Fruit fly (Drosophila melanogaster) whole organism, embryonic: ENCODE measurements around the gene Hsp22.

Experiments
- B-H1 ChIP-seq: fragments of 200-800 bp; sonication (Bioruptor generic); IDR thresholded peaks from 3 replicates; pipeline ENCODE4 v1.3.6; 2022; ENCODE audit warnings: missing biosample characterization, missing genetic modification characterization
- Bgb ChIP-seq: fragments of 200-800 bp; sonication (Bioruptor generic); IDR thresholded peaks from 2 replicates; pipeline ENCODE4 v1.3.6; 2022; ENCODE audit warnings: missing biosample characterization, missing genetic modification characterization; ENCODE audit not compliant: partially characterized antibody
- CG10543 ChIP-seq: fragments of 200-800 bp; sonication (Bioruptor generic); optimal IDR thresholded peaks from 3 replicates; lab custom pipeline; 2017; ENCODE audit warnings: missing biosample characterization, mild to moderate bottlenecking, missing genetic modification characterization, moderate library complexity
- CG13296 ChIP-seq: fragments of 200-800 bp; sonication (Bioruptor generic); optimal IDR thresholded peaks from 3 replicates; lab custom pipeline; 2018; ENCODE audit warnings: missing biosample characterization, mild to moderate bottlenecking, missing genetic modification characterization
- CG13775 ChIP-seq: fragments of 200-800 bp; sonication (Bioruptor generic); optimal IDR thresholded peaks from 3 replicates; lab custom pipeline; 2017; ENCODE audit warnings: missing biosample characterization, mild to moderate bottlenecking, missing genetic modification characterization
- CG15269 ChIP-seq: fragments of 200-800 bp; sonication (Bioruptor generic); optimal IDR thresholded peaks from 2 replicates; lab custom pipeline; 2018; ENCODE audit warnings: missing biosample characterization, mild to moderate bottlenecking, missing genetic modification characterization, moderate library complexity
- CG15479 ChIP-seq: fragments of 200-800 bp; sonication (Bioruptor generic); optimal IDR thresholded peaks from 3 replicates; lab custom pipeline; 2019; ENCODE audit warnings: missing biosample characterization, mild to moderate bottlenecking, missing genetic modification characterization, moderate library complexity
- CG1647 ChIP-seq: fragments of 200-800 bp; sonication (Bioruptor generic); optimal IDR thresholded peaks from 3 replicates; lab custom pipeline; 2016; ENCODE audit warnings: missing biosample characterization, missing genetic modification characterization
- CG16779 ChIP-seq: fragments of 200-800 bp; sonication (Bioruptor generic); IDR thresholded peaks from 2 replicates; pipeline ENCODE4 v1.3.6; 2022; ENCODE audit warnings: missing biosample characterization, missing genetic modification characterization
- CG16863 ChIP-seq: fragments of 200-800 bp; sonication (Bioruptor generic); optimal IDR thresholded peaks from 3 replicates; lab custom pipeline; 2016; ENCODE audit warnings: missing biosample characterization, missing genetic modification characterization
- CG17186 ChIP-seq: fragments of 200-800 bp; sonication (Bioruptor generic); optimal IDR thresholded peaks from 3 replicates; lab custom pipeline; 2017; ENCODE audit warnings: missing biosample characterization, missing genetic modification reagents, missing genetic modification characterization
- CG18619 ChIP-seq: fragments of 200-800 bp; sonication (Bioruptor generic); optimal IDR thresholded peaks from 3 replicates; lab custom pipeline; 2017; ENCODE audit warnings: missing biosample characterization, mild to moderate bottlenecking, missing genetic modification characterization
- CG2199 ChIP-seq: fragments of 200-800 bp; sonication (Bioruptor generic); IDR thresholded peaks from 3 replicates; pipeline ENCODE4 v1.3.6; 2022; ENCODE audit warnings: missing biosample characterization, missing genetic modification characterization
- CG30403 ChIP-seq: fragments of 200-800 bp; sonication (Bioruptor generic); optimal IDR thresholded peaks from 3 replicates; lab custom pipeline; 2016; ENCODE audit warnings: missing biosample characterization, missing genetic modification characterization
- CG31224 ChIP-seq: fragments of 200-800 bp; sonication (Bioruptor generic); IDR thresholded peaks from 2 replicates; pipeline ENCODE4 v1.3.6; 2022; ENCODE audit warnings: missing biosample characterization, missing genetic modification characterization
- CG31388 ChIP-seq: fragments of 200-800 bp; sonication (Bioruptor generic); optimal IDR thresholded peaks from 2 replicates; lab custom pipeline; 2016; ENCODE audit warnings: missing biosample characterization, missing genetic modification characterization
- CG3163 ChIP-seq: fragments of 200-800 bp; sonication (Bioruptor generic); optimal IDR thresholded peaks from 3 replicates; lab custom pipeline; 2016; ENCODE audit warnings: missing biosample characterization, missing genetic modification characterization
- CG6175 ChIP-seq: fragments of 200-800 bp; sonication (Bioruptor generic); IDR thresholded peaks from 3 replicates; pipeline ENCODE4 v1.3.6; 2022; ENCODE audit warnings: missing biosample characterization, missing genetic modification characterization
- CG6791 ChIP-seq: fragments of 200-800 bp; sonication (Bioruptor generic); IDR thresholded peaks from 3 replicates; pipeline ENCODE4 v1.3.6; 2022; ENCODE audit warnings: missing biosample characterization, missing genetic modification characterization; ENCODE audit not compliant: partially characterized antibody
- CG7745 ChIP-seq: fragments of 200-800 bp; sonication (Bioruptor generic); optimal IDR thresholded peaks from 2 replicates; lab custom pipeline; 2018; ENCODE audit warnings: missing biosample characterization, mild to moderate bottlenecking, missing genetic modification characterization, moderate library complexity
- CG7839 ChIP-seq: fragments of 200-800 bp; sonication (Bioruptor generic); optimal IDR thresholded peaks from 3 replicates; lab custom pipeline; 2018; ENCODE audit warnings: missing biosample characterization, mild to moderate bottlenecking, missing genetic modification characterization, moderate library complexity
- CG8765 ChIP-seq: fragments of 200-800 bp; sonication (Bioruptor generic); IDR thresholded peaks from 2 replicates; pipeline ENCODE4 v1.3.6; 2022; ENCODE audit warnings: missing biosample characterization, missing genetic modification characterization
- CoRest ChIP-seq: fragments of 200-800 bp; sonication (Bioruptor generic); optimal IDR thresholded peaks from 3 replicates; lab custom pipeline; 2018; ENCODE audit warnings: missing biosample characterization, mild to moderate bottlenecking, missing genetic modification characterization, moderate library complexity
- Dp ChIP-seq: fragments of 200-800 bp; sonication (Bioruptor generic); optimal IDR thresholded peaks from 2 replicates; lab custom pipeline; 2018; ENCODE audit warnings: missing biosample characterization, mild to moderate bottlenecking, missing genetic modification characterization, moderate library complexity
- Dref ChIP-seq: fragments of 200-800 bp; sonication (Bioruptor generic); IDR thresholded peaks from 2 replicates; pipeline ENCODE4 v1.3.6; 2022; ENCODE audit warnings: missing biosample characterization, missing genetic modification characterization
- Lpt ChIP-seq: fragments of >200 bp; optimal IDR thresholded peaks from 2 replicates; lab custom pipeline; 2018; ENCODE audit warnings: missing biosample characterization, missing genetic modification characterization
- MTF-1 ChIP-seq: fragments of 200-800 bp; sonication (Bioruptor generic); optimal IDR thresholded peaks from 2 replicates; lab custom pipeline; 2018; ENCODE audit warnings: missing biosample characterization, mild to moderate bottlenecking, missing genetic modification characterization, borderline replicate concordance
- Nf-YA ChIP-seq: fragments of 200-800 bp; sonication (Bioruptor generic); IDR thresholded peaks from 2 replicates; pipeline ENCODE4 v1.3.6; 2022; ENCODE audit warnings: missing biosample characterization, missing genetic modification characterization
- TFAM ChIP-seq: fragments of 200-800 bp; sonication (Bioruptor generic); optimal IDR thresholded peaks from 2 replicates; lab custom pipeline; 2017; ENCODE audit warnings: missing biosample characterization, missing genetic modification characterization, inconsistent platforms
- Tbp ChIP-seq: fragments of >200 bp; optimal IDR thresholded peaks from 2 replicates; lab custom pipeline; 2018; ENCODE audit warnings: missing biosample characterization, missing genetic modification characterization
- al ChIP-seq: fragments of 200-800 bp; sonication (Bioruptor generic); IDR thresholded peaks from 2 replicates; pipeline ENCODE4 v1.3.6; 2022; ENCODE audit warnings: missing biosample characterization, missing genetic modification characterization
- dan ChIP-seq: fragments of 200-800 bp; sonication (Bioruptor generic); IDR thresholded peaks from 2 replicates; pipeline ENCODE4 v1.3.6; 2022; ENCODE audit warnings: missing biosample characterization, missing genetic modification characterization
- gro ChIP-seq: fragments of 200-800 bp; sonication (Bioruptor generic); optimal IDR thresholded peaks from 2 replicates; lab custom pipeline; 2016; ENCODE audit warnings: missing biosample characterization, missing genetic modification characterization
- ham ChIP-seq: fragments of 200-800 bp; sonication (Bioruptor generic); IDR thresholded peaks from 2 replicates; pipeline ENCODE4 v1.3.6; 2022; ENCODE audit warnings: missing biosample characterization, missing genetic modification characterization
- hkb ChIP-seq, 2 experiments: fragments of 200-800 bp in 1 of 2; fragments of >200 bp in 1 of 2; sonication (Bioruptor generic) in 1 of 2; IDR thresholded peaks in 1 of 2; optimal IDR thresholded peaks in 1 of 2; 2 replicates each; pipeline versions ENCODE4 v1.3.6 to Lab custom; 2017 to 2022; ENCODE audit warnings: missing biosample characterization in 1 of 2, missing genetic modification characterization in 1 of 2
- hth ChIP-seq: fragments of >200 bp; optimal IDR thresholded peaks from 2 replicates; lab custom pipeline; 2017; ENCODE audit warnings: inconsistent platforms
- jigr1 ChIP-seq: fragments of 200-800 bp; sonication (Bioruptor generic); IDR thresholded peaks from 3 replicates; pipeline ENCODE4 v1.3.6; 2022; ENCODE audit warnings: missing biosample characterization, missing genetic modification characterization
- jumu ChIP-seq: fragments of 200-800 bp; sonication (Bioruptor generic); optimal IDR thresholded peaks from 3 replicates; lab custom pipeline; 2016; ENCODE audit warnings: missing biosample characterization, missing genetic modification characterization
- ken ChIP-seq: fragments of 200-800 bp; sonication (Bioruptor generic); IDR thresholded peaks from 3 replicates; pipeline ENCODE4 v1.3.6; 2022; ENCODE audit warnings: missing biosample characterization, missing genetic modification characterization
- lab ChIP-seq: fragments of 200-800 bp; sonication (Bioruptor generic); optimal IDR thresholded peaks from 3 replicates; lab custom pipeline; 2017; ENCODE audit warnings: missing biosample characterization, missing genetic modification characterization, mild to moderate bottlenecking, moderate library complexity, missing genetic modification reagents
- maf-S ChIP-seq: fragments of 200-800 bp; sonication (Bioruptor generic); optimal IDR thresholded peaks from 2 replicates; lab custom pipeline; 2016; ENCODE audit warnings: missing biosample characterization, missing genetic modification characterization
- mam ChIP-seq: fragments of 200-800 bp; sonication (Bioruptor generic); optimal IDR thresholded peaks from 3 replicates; lab custom pipeline; 2016; ENCODE audit warnings: missing biosample characterization, missing genetic modification characterization
- oc ChIP-seq: fragments of 200-800 bp; sonication (Bioruptor generic); optimal IDR thresholded peaks from 2 replicates; lab custom pipeline; 2018; ENCODE audit warnings: missing biosample characterization, mild to moderate bottlenecking, missing genetic modification characterization, moderate library complexity
- psq ChIP-seq: fragments of 200-800 bp; sonication (Bioruptor generic); optimal IDR thresholded peaks from 2 replicates; lab custom pipeline; 2017; ENCODE audit warnings: missing biosample characterization, missing genetic modification characterization
- sd ChIP-seq: fragments of 200-800 bp; sonication (Bioruptor generic); optimal IDR thresholded peaks from 3 replicates; lab custom pipeline; 2018; ENCODE audit warnings: missing biosample characterization, mild to moderate bottlenecking, missing genetic modification characterization, moderate library complexity
- sens-2 ChIP-seq: fragments of 200-800 bp; sonication (Bioruptor generic); IDR thresholded peaks from 2 replicates; pipeline ENCODE4 v1.3.6; 2022; ENCODE audit warnings: missing biosample characterization, missing genetic modification characterization
- sisA ChIP-seq: fragments of 200-800 bp; sonication (Bioruptor generic); IDR thresholded peaks from 2 replicates; pipeline ENCODE4 v1.3.6; 2022; ENCODE audit warnings: missing biosample characterization, missing genetic modification characterization
- sob ChIP-seq: fragments of 200-800 bp; sonication (Bioruptor generic); IDR thresholded peaks from 2 replicates; pipeline ENCODE4 v1.3.6; 2022; ENCODE audit warnings: missing biosample characterization, missing genetic modification characterization
- sr ChIP-seq: fragments of 200-800 bp; sonication (Bioruptor generic); IDR thresholded peaks from 3 replicates; pipeline ENCODE4 v1.3.6; 2022; ENCODE audit warnings: missing biosample characterization, missing genetic modification characterization
- tio ChIP-seq: fragments of 200-800 bp; sonication (Bioruptor generic); optimal IDR thresholded peaks from 2 replicates; lab custom pipeline; 2017; ENCODE audit warnings: missing biosample characterization, missing genetic modification characterization, inconsistent platforms
- usp ChIP-seq: fragments of >200 bp; optimal IDR thresholded peaks from 2 replicates; lab custom pipeline; 2017; ENCODE audit warnings: missing biosample characterization, missing genetic modification characterization

The Hsp22 gene

dm6 chr3L:9366850-9367430 is 5.8 kb upstream of the Hsp22 start, which contains the start of the genes Klp67A and CG4452 (continued):
- TF ChIP-seq sd (tag; lab: Kevin White, UChicago), result no peak
- TF ChIP-seq sob (GFP tag; lab: Robert Waterston, UW), result no peak
- no peak for TF ChIP-seq hkb (optimal IDR thresholded peaks at IDR 0.05; lab: Kevin White, UChicago)
- no peak for TF ChIP-seq hkb (GFP tag; IDR thresholded peaks at IDR 0.05; lab: Robert Waterston, UW)
- no peak for TF ChIP-seq B-H1 (GFP tag; lab: Robert Waterston, UW)
- no peak for TF ChIP-seq jumu
- TF ChIP-seq TFAM (GFP tag; lab: Kevin White, UChicago), result no peak
- TF ChIP-seq CG3163 (GFP tag; lab: Kevin White, UChicago), result no peak
- TF ChIP-seq Dref (GFP tag; lab: Robert Waterston, UW), result peak; percentile 74
- TF ChIP-seq Lpt, result no peak
- TF ChIP-seq CoRest (tag; lab: Kevin White, UChicago), result peak; percentile 77
- peak; percentile 0 for TF ChIP-seq CG15269 (tag; lab: Kevin White, UChicago)
- TF ChIP-seq Dp (GFP tag; lab: Kevin White, UChicago), result peak; percentile 72
- TF ChIP-seq lab (GFP tag; lab: Kevin White, UChicago), result no peak
- TF ChIP-seq CG30403, result peak; percentile 69
- no peak for TF ChIP-seq Tbp
- TF ChIP-seq tio, result no peak
- peak; percentile 88 for TF ChIP-seq Bgb (GFP tag; lab: Robert Waterston, UW)
- TF ChIP-seq sens-2, result no peak
- TF ChIP-seq CG13775 (GFP tag; lab: Kevin White, UChicago), result peak; percentile 73
- TF ChIP-seq CG13296, result peak; percentile 17
- no peak for TF ChIP-seq CG1647 (GFP tag; lab: Kevin White, UChicago)
- no peak for TF ChIP-seq MTF-1 (GFP tag; lab: Kevin White, UChicago)
- no peak for TF ChIP-seq CG6175 (GFP tag; lab: Robert Waterston, UW)
- TF ChIP-seq CG31224 (GFP tag; lab: Robert Waterston, UW), result no peak
- TF ChIP-seq CG7839, result peak; percentile 46
- no peak for TF ChIP-seq oc
- 0 out of 2 replicates have a peak, but pooled peaks have one; percentile 34 for TF ChIP-seq al
- no peak for TF ChIP-seq sr (GFP tag; lab: Robert Waterston, UW)
- TF ChIP-seq ham (GFP tag; lab: Robert Waterston, UW), result no peak
- TF ChIP-seq CG8765 (GFP tag; lab: Robert Waterston, UW), result no peak
- no peak for TF ChIP-seq maf-S (GFP tag; lab: Kevin White, UChicago)
- no peak for TF ChIP-seq CG16779 (GFP tag; lab: Robert Waterston, UW)
- TF ChIP-seq sisA (GFP tag; lab: Robert Waterston, UW), result no peak
- peak; percentile 99 for TF ChIP-seq psq (GFP tag; lab: Kevin White, UChicago)
- TF ChIP-seq mam (GFP tag; lab: Kevin White, UChicago), result peak; percentile 22
- TF ChIP-seq dan (GFP tag; lab: Robert Waterston, UW), result no peak
- peak; percentile 17 for TF ChIP-seq CG18619
- TF ChIP-seq CG2199 (GFP tag; lab: Robert Waterston, UW), result no peak
- peak; percentile 27 for TF ChIP-seq CG15479 (GFP tag; lab: Kevin White, UChicago)
- TF ChIP-seq CG6791 (GFP tag; lab: Robert Waterston, UW), result peak; percentile 83
- TF ChIP-seq Nf-YA (GFP tag; lab: Robert Waterston, UW), result no peak
- no peak for TF ChIP-seq usp (GFP tag; lab: Kevin White, UChicago)
- no peak for TF ChIP-seq CG31388 (GFP tag; lab: Kevin White, UChicago)
- no peak for TF ChIP-seq jigr1 (GFP tag; lab: Robert Waterston, UW)
- no peak for TF ChIP-seq CG16863
- no peak for TF ChIP-seq gro (GFP tag; lab: Kevin White, UChicago)
- 0 out of 3 replicates have a peak, but pooled peaks have one; percentile 5 for TF ChIP-seq ken
- TF ChIP-seq CG17186 (GFP tag; lab: Kevin White, UChicago), result peak; percentile 55
- TF ChIP-seq hth (lab: Kevin White, UChicago), result no peak
- TF ChIP-seq CG10543, result peak; percentile 28
- no peak for TF ChIP-seq CG7745
